Fruit fly (Drosophila melanogaster) whole organism, pupa: ENCODE data around the gene CkIalpha.

Experiments used
- CG10348 ChIP-seq: fragments of 200-800 bp; sonication (Bioruptor generic); IDR thresholded peaks from 2 replicates; pipeline ENCODE4 v1.3.6; 2022; ENCODE audit warnings: missing biosample characterization, missing genetic modification characterization
- CG13204 ChIP-seq: fragments of 200-800 bp; sonication (Bioruptor generic); optimal IDR thresholded peaks from 2 replicates; lab custom pipeline; 2018; ENCODE audit warnings: missing biosample characterization, mild to moderate bottlenecking, missing genetic modification characterization, moderate library complexity
- CG14655 ChIP-seq: fragments of 200-800 bp; sonication (Bioruptor generic); optimal IDR thresholded peaks from 3 replicates; lab custom pipeline; 2017; ENCODE audit warnings: mild to moderate bottlenecking, missing biosample characterization, missing genetic modification reagents, missing genetic modification characterization
- CG15710 ChIP-seq: fragments of 200-800 bp; sonication (Bioruptor generic); optimal IDR thresholded peaks from 2 replicates; lab custom pipeline; 2018; ENCODE audit warnings: missing biosample characterization, mild to moderate bottlenecking, missing genetic modification characterization, moderate library complexity
- CG32121 ChIP-seq: fragments of 200-800 bp; sonication (Bioruptor generic); IDR thresholded peaks from 2 replicates; pipeline ENCODE4 v1.3.6; 2022; ENCODE audit warnings: missing biosample characterization, missing genetic modification characterization
- CG8159 ChIP-seq: fragments of 200-800 bp; sonication (Bioruptor generic); optimal IDR thresholded peaks from 3 replicates; lab custom pipeline; 2018; ENCODE audit warnings: missing biosample characterization, mild to moderate bottlenecking, missing genetic modification characterization, moderate library complexity
- CG8301 ChIP-seq: fragments of 200-800 bp; sonication (Bioruptor generic); optimal IDR thresholded peaks from 2 replicates; lab custom pipeline; 2018; ENCODE audit warnings: missing biosample characterization, mild to moderate bottlenecking, missing genetic modification characterization
- D1 ChIP-seq: fragments of 200-800 bp; sonication (Bioruptor generic); optimal IDR thresholded peaks from 2 replicates; lab custom pipeline; 2018; ENCODE audit warnings: missing biosample characterization, mild to moderate bottlenecking, missing genetic modification characterization, moderate library complexity
- Ets98B ChIP-seq: fragments of 200-800 bp; sonication (Bioruptor generic); IDR thresholded peaks from 2 replicates; pipeline ENCODE4 v1.3.6; 2022; ENCODE audit warnings: missing biosample characterization, missing genetic modification characterization
- Pif1A ChIP-seq: fragments of 200-800 bp; sonication (Bioruptor generic); optimal IDR thresholded peaks from 3 replicates; lab custom pipeline; 2016; ENCODE audit warnings: missing biosample characterization, missing genetic modification characterization
- Snoo ChIP-seq: fragments of 200-800 bp; sonication (Bioruptor generic); optimal IDR thresholded peaks from 3 replicates; lab custom pipeline; 2017; ENCODE audit warnings: missing biosample characterization, mild to moderate bottlenecking, missing genetic modification characterization, inconsistent platforms

CkIalpha gene

dm6 chrX:12705554-12705953, 52.1 kb downstream of the CkIalpha start, which contains the start of gene CG15725:
CG15725 (plus strand) TSS chrX:12705854.
- TF ChIP-seq CG10348 (GFP tag; lab: Robert Waterston, UW) (no peak), Snoo (no peak), CG8301 (tag; lab: Kevin White, UChicago) (no peak), CG14655 (no peak), CG13204 (GFP tag; lab: Kevin White, UChicago) (no peak), CG32121 (GFP tag; lab: Robert Waterston, UW) (no peak), D1 (tag; lab: Kevin White, UChicago) (no peak), Pif1A (GFP tag; lab: Kevin White, UChicago) (no peak), CG15710 (tag; lab: Kevin White, UChicago) (no peak), Ets98B (no peak), CG8159 (no peak)
